Worm (Caenorhabditis elegans) whole organism, young adult: ENCODE data around the gene spon-1.

Source experiments
- F39B2.1 ChIP-seq: fragments of 200-800 bp; sonication (Bioruptor generic); IDR thresholded peaks from 2 replicates; pipeline ENCODE4 v1.3.6; 2022; ENCODE audit warnings: missing genetic modification reagents, missing genetic modification characterization, missing compliant biosample characterization
- Y53G8AR.9 ChIP-seq: fragments of 200-800 bp; sonication (Bioruptor generic); conservative IDR thresholded peaks from 2 replicates; pipeline ENCODE4 v1.3.6; 2022; ENCODE audit warnings: missing genetic modification reagents, missing genetic modification characterization, missing compliant biosample characterization
- Y67H2A.10 ChIP-seq: fragments of 200-800 bp; sonication (Bioruptor generic); conservative IDR thresholded peaks from 2 replicates; pipeline ENCODE4 v1.3.6; 2022; ENCODE audit warnings: missing genetic modification reagents, missing genetic modification characterization, missing compliant biosample characterization
- snpc-4 ChIP-seq, 5 experiments: fragments of 150-350 bp in 1 of 5; sonication (generic microtip) in 4 of 5; optimal IDR thresholded peaks; 2 replicates each; lab custom pipeline; 2014 to 2018; ENCODE audit warnings: missing genetic modification characterization in 5 of 5, missing biosample characterization in 3 of 5, antibody characterized with exemption in 2 of 5, mild to moderate bottlenecking in 2 of 5, missing compliant biosample characterization in 2 of 5, missing genotype in 2 of 5, moderate library complexity in 2 of 5, missing genetic modification reagents in 1 of 5
- unc-62 ChIP-seq: fragments of 150-350 bp; optimal IDR thresholded peaks from 2 replicates; lab custom pipeline; 2014; ENCODE audit warnings: missing biosample characterization, missing genetic modification reagents, missing genetic modification characterization
- xnd-1 ChIP-seq: sonication (generic microtip); optimal IDR thresholded peaks from 2 replicates; lab custom pipeline; 2016; ENCODE audit warnings: missing genotype, missing genetic modification reagents, missing genetic modification characterization, missing compliant biosample characterization

ce11 chrII:7093339-7093821 is 23.0 kb upstream of the spon-1 start, which contains the start of gene T02G5.3:
- TF ChIP-seq snpc-4 (GFP tag; optimal IDR thresholded peaks at IDR 0.05; lab: Kevin White, UChicago), result no peak
- TF ChIP-seq snpc-4 (tag; optimal IDR thresholded peaks at IDR 0.05; lab: Kevin White, UChicago), result no peak
- no peak for TF ChIP-seq unc-62
- TF ChIP-seq F39B2.1 (GFP tag; lab: Robert Waterston, UW), result no peak
- TF ChIP-seq Y53G8AR.9, result no peak
- no peak for TF ChIP-seq xnd-1
- no peak for TF ChIP-seq Y67H2A.10
